Fruit fly (Drosophila melanogaster) whole organism, adult: ENCODE results near the gene ppk19.
A peak's percentile ranks its signal among the peaks of the same experiment; 100 is the strongest.

Source experiments
- CG11617 ChIP-seq: fragments of 200-800 bp; sonication (Bioruptor generic); optimal IDR thresholded peaks from 2 replicates; lab custom pipeline; 2017; ENCODE audit warnings: mild to moderate bottlenecking, missing biosample characterization, missing genetic modification reagents, missing genetic modification characterization
- CG12768 ChIP-seq: fragments of 200-800 bp; sonication (Bioruptor generic); optimal IDR thresholded peaks from 2 replicates; lab custom pipeline; 2017; ENCODE audit warnings: missing biosample characterization, missing genetic modification characterization, mild to moderate bottlenecking, moderate library complexity, missing genetic modification reagents
- CG14711 ChIP-seq: fragments of 200-800 bp; sonication (Bioruptor generic); optimal IDR thresholded peaks from 2 replicates; lab custom pipeline; 2018; ENCODE audit warnings: missing biosample characterization, mild to moderate bottlenecking, missing genetic modification characterization, moderate library complexity
- CG1620 ChIP-seq: fragments of 200-800 bp; sonication (Bioruptor generic); optimal IDR thresholded peaks from 2 replicates; lab custom pipeline; 2016; ENCODE audit warnings: missing biosample characterization, missing genetic modification characterization
- CG33017 ChIP-seq: fragments of 200-800 bp; sonication (Bioruptor generic); optimal IDR thresholded peaks from 2 replicates; lab custom pipeline; 2018; ENCODE audit warnings: missing biosample characterization, mild to moderate bottlenecking, missing genetic modification characterization, moderate library complexity
- CG5204 ChIP-seq: fragments of 200-800 bp; sonication (Bioruptor generic); optimal IDR thresholded peaks from 2 replicates; lab custom pipeline; 2016; ENCODE audit warnings: missing biosample characterization, missing genetic modification characterization
- CG7045 ChIP-seq: fragments of 200-800 bp; sonication (Bioruptor generic); optimal IDR thresholded peaks from 2 replicates; lab custom pipeline; 2017; ENCODE audit warnings: missing biosample characterization, mild to moderate bottlenecking, missing genetic modification characterization
- CG7101 ChIP-seq: fragments of 200-800 bp; sonication (Bioruptor generic); optimal IDR thresholded peaks from 2 replicates; lab custom pipeline; 2018; ENCODE audit warnings: missing biosample characterization, mild to moderate bottlenecking, missing genetic modification characterization, moderate library complexity
- Clk ChIP-seq: fragments of 200-800 bp; sonication (Bioruptor generic); optimal IDR thresholded peaks from 2 replicates; lab custom pipeline; 2017; ENCODE audit warnings: missing biosample characterization, missing genetic modification characterization
- Crg-1 ChIP-seq: fragments of 200-800 bp; sonication (Bioruptor generic); optimal IDR thresholded peaks from 2 replicates; lab custom pipeline; 2016; ENCODE audit warnings: missing biosample characterization, missing genetic modification characterization
- Hr96 ChIP-seq: fragments of 200-800 bp; sonication (Bioruptor generic); optimal IDR thresholded peaks from 2 replicates; lab custom pipeline; 2016; ENCODE audit warnings: missing biosample characterization, missing genetic modification characterization
- Mnt ChIP-seq: fragments of 200-800 bp; sonication (Bioruptor generic); optimal IDR thresholded peaks from 2 replicates; lab custom pipeline; 2016; ENCODE audit warnings: missing biosample characterization, mild to moderate bottlenecking, missing genetic modification characterization
- bab1 ChIP-seq: fragments of 200-800 bp; sonication (Bioruptor generic); optimal IDR thresholded peaks from 3 replicates; lab custom pipeline; 2019; ENCODE audit warnings: missing biosample characterization, mild to moderate bottlenecking, missing genetic modification characterization, moderate library complexity
- cic ChIP-seq: fragments of 200-800 bp; sonication (Bioruptor generic); optimal IDR thresholded peaks from 2 replicates; lab custom pipeline; 2017; ENCODE audit warnings: missing biosample characterization, mild to moderate bottlenecking, missing genetic modification characterization, moderate library complexity
- cnc ChIP-seq, 2 experiments: fragments of >200 bp; optimal IDR thresholded peaks; 2 replicates each; lab custom pipeline; 2017
- kay ChIP-seq: fragments of 200-800 bp; sonication (Bioruptor generic); peaks from one replicate; lab custom pipeline; 2016; ENCODE audit warnings: missing biosample characterization, missing genetic modification characterization, borderline replicate concordance
- ovo ChIP-seq: fragments of 200-800 bp; sonication (Bioruptor generic); optimal IDR thresholded peaks from 2 replicates; lab custom pipeline; 2016; ENCODE audit warnings: missing biosample characterization, missing genetic modification characterization
- pad ChIP-seq: fragments of 200-800 bp; sonication (Bioruptor generic); optimal IDR thresholded peaks from 3 replicates; lab custom pipeline; 2017; ENCODE audit warnings: missing biosample characterization, missing genetic modification characterization, mild to moderate bottlenecking, moderate library complexity, missing genetic modification reagents
- tj ChIP-seq: fragments of 200-800 bp; sonication (Bioruptor generic); optimal IDR thresholded peaks from 3 replicates; lab custom pipeline; 2017; ENCODE audit warnings: missing biosample characterization, mild to moderate bottlenecking, missing genetic modification characterization, moderate library complexity
- toe ChIP-seq: fragments of 200-800 bp; sonication (Bioruptor generic); optimal IDR thresholded peaks from 2 replicates; lab custom pipeline; 2016; ENCODE audit warnings: missing biosample characterization, missing genetic modification characterization

ppk19 gene

DNA sequence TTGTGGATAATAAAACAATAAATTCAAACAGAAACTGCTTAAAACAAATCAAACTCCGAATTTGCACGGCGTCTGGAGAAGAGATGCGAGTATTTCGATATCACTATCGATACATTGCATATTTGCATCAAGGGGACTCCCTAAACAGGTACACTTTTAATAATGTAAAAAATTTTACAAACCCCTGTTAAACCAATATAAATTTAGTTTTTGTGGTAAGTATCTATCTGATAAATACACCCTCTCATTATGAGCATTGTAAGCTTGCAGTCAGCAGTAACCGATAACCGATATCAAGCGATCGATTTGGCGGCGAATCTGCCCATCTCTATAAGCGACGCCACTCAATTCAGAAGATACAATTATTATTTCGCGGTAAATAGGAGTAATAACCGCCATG lies 3.1 kb downstream of the ppk19 start, which contains the start of the genes Bub3 and Cap-D2:
TSS of gene Bub3 (minus strand) at position 89 of the 400 bp plus-strand sequence.
TSS of gene Cap-D2 (plus strand) at position 319 of the 400 bp plus-strand sequence.
- TF ChIP-seq toe (GFP tag; lab: Kevin White, UChicago) (peak; percentile 65), ovo (GFP tag; lab: Kevin White, UChicago) (no peak), CG33017 (tag; lab: Kevin White, UChicago) (peak; percentile 3), CG12768 (GFP tag; lab: Kevin White, UChicago) (no peak), Mnt (GFP tag; lab: Kevin White, UChicago) (peak; percentile 5), CG11617 (GFP tag; lab: Kevin White, UChicago) (peak; percentile 2), Crg-1 (GFP tag; lab: Kevin White, UChicago) (no peak), bab1 (GFP tag; lab: Kevin White, UChicago) (peak; percentile 72), kay (no peak), Clk (GFP tag; lab: Kevin White, UChicago) (no peak), pad (GFP tag; lab: Kevin White, UChicago) (peak; percentile 20), CG7101 (tag; lab: Kevin White, UChicago) (peak; percentile 54), CG5204 (GFP tag; lab: Kevin White, UChicago) (peak; percentile 40), CG1620 (peak; percentile 36), CG14711 (peak; percentile 69), tj (GFP tag; lab: Kevin White, UChicago) (peak; percentile 1), cnc (optimal IDR thresholded peaks at IDR 0.05; lab: Kevin White, UChicago) (no peak), Hr96 (peak; percentile 38), cic (no peak), CG7045 (GFP tag; lab: Kevin White, UChicago) (peak; percentile 66)

DNA sequence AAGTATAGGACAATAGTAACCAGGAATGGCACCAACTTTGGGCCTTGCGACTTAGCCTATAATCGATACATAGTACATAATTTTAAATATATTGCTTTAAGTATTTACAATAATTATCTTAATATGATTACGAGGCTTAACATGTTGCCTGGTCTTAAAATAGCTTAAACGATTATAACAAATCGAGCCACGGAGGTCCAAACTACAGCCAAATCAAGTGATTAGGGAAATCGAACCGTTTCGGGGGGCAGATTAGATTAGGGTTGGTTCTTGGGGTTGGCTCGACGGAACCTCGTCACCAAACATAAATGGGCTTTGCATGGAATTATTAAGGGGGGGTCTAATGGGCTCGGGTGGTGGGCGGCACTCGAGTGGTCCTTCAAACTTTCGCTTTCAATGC lies 9.0 kb downstream of the ppk19 start:
- no peak for TF ChIP-seq tj (GFP tag; lab: Kevin White, UChicago)
- no peak for TF ChIP-seq CG11617 (GFP tag; lab: Kevin White, UChicago)
- TF ChIP-seq Hr96 = no peak
- no peak for TF ChIP-seq CG12768 (GFP tag; lab: Kevin White, UChicago)
- no peak for TF ChIP-seq Crg-1 (GFP tag; lab: Kevin White, UChicago)
- no peak for TF ChIP-seq cic
- no peak for TF ChIP-seq bab1 (GFP tag; lab: Kevin White, UChicago)
- no peak for TF ChIP-seq toe (GFP tag; lab: Kevin White, UChicago)
- TF ChIP-seq Clk (GFP tag; lab: Kevin White, UChicago) = no peak
- TF ChIP-seq Mnt (GFP tag; lab: Kevin White, UChicago) = no peak
- TF ChIP-seq CG1620 = no peak
- TF ChIP-seq CG7101 (tag; lab: Kevin White, UChicago) = no peak

DNA sequence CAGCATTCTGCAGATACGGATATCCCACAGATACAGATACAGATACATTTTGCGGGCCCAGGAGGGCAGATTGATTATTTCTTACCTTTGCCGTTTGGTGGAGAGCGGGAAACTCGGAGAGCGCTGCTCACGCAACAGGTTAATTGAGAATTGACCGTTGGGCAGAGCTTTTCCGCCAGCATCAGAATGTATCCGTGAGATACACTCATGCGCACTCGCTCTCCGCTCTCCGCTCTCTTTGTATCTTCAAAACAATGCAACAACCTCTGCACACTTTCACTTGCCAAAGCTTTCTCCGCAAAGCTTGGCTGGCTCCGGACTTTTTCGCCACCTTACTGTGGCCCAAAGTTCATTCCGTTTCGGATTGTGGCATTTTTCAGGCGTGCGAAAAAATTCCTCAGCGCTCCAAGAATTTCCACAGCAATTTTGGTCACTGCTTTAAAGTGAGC lies 9.9 kb downstream of the ppk19 start, which contains the start of the genes CG7582 and Gycalpha99B:
TSS of gene CG7582 (minus strand) at position 127 of the 449 bp plus-strand sequence.
TSS of gene Gycalpha99B (plus strand) at position 352 of the 449 bp plus-strand sequence.
- TF ChIP-seq kay (no peak), CG12768 (GFP tag; lab: Kevin White, UChicago) (peak; percentile 48)

DNA sequence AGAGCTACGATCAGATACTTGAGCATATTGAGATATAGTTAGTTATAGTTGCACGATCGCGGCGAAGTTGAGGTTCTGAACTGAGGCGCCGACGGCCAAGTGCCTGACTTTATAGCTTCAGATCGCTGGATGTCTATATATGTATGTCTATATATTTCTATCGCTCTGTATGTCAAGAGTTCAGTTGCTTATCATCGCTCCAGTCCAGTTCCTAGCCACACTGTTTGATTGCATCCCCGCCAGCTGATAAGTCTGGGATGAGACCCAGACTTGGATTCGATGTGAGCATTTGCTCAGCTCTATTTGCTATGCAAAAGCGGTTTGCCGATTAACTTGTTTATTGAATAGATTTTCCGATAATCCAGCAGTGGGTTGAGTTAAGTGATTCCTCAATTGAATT lies 14.4 kb downstream of the ppk19 start:
- TF ChIP-seq toe (GFP tag; lab: Kevin White, UChicago) (no peak), CG7101 (tag; lab: Kevin White, UChicago) (no peak), CG14711 (no peak), CG12768 (GFP tag; lab: Kevin White, UChicago) (no peak), cnc (optimal IDR thresholded peaks at IDR 0.05; lab: Kevin White, UChicago) (no peak), Hr96 (no peak), cic (no peak), CG5204 (GFP tag; lab: Kevin White, UChicago) (no peak), kay (no peak), CG11617 (GFP tag; lab: Kevin White, UChicago) (no peak), bab1 (GFP tag; lab: Kevin White, UChicago) (no peak), CG7045 (GFP tag; lab: Kevin White, UChicago) (no peak), CG33017 (tag; lab: Kevin White, UChicago) (no peak), ovo (GFP tag; lab: Kevin White, UChicago) (no peak)

DNA sequence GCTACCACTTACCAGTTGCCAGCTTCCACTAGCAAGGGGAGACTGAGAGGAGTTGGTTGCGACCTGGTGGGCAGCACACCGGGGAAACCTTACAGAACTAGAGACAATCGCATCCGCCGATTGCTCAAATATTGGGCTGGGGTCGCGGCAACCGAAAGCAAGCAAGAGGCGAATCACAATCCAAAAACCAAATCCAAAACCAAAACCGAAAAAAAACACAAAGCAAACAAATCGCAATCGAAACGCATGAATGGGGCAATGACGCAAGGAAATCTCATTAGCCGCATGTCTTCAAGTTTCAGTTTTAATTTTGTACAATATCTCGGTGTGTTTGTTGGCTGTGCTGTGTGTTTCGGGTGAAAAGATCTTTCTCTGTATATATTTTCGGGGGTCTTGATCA lies 17.0 kb downstream of the ppk19 start, which contains the start of gene Obp99c:
TSS of gene Obp99c (minus strand) at position 101 of the 400 bp plus-strand sequence.
- TF ChIP-seq CG12768 (GFP tag; lab: Kevin White, UChicago) (no peak), CG14711 (no peak), Mnt (GFP tag; lab: Kevin White, UChicago) (no peak), ovo (GFP tag; lab: Kevin White, UChicago) (no peak), bab1 (GFP tag; lab: Kevin White, UChicago) (no peak), CG7101 (tag; lab: Kevin White, UChicago) (no peak), cnc (optimal IDR thresholded peaks at IDR 0.05; lab: Kevin White, UChicago) (no peak), CG5204 (GFP tag; lab: Kevin White, UChicago) (no peak), toe (GFP tag; lab: Kevin White, UChicago) (no peak), Clk (GFP tag; lab: Kevin White, UChicago) (no peak)

DNA sequence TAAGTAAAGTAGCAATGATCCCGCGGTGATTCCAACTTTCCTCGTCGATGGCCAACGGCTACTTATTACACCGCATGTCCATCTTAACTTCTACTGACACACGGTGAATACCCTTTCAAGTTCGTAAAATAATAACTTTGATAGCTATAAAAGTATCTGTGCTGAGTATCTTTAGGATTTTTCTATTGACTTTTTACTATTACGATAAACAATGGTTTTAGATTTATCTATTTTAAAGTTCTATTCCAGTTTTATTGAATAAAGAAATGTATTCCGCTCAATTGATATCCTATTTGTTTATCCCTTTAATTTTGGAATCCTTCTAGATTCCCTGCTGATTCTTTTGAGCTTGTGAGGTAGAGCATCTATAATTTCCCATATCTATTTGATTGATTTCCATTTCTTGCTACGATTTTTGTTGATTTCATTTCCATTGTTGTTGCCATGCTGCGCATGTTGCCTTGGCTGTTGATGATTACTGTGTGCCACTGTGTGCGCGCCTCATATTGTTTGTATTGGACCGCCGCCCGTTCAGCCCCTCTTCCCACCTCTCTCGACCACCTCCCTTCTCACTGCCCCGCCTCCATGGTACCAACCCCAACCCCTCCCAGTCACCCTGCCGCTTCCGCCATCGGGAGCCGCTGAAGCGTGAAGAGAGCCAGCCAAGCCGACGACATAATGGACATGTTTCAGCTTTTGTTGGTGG lies 17.7 kb downstream of the ppk19 start:
- TF ChIP-seq CG11617 (GFP tag; lab: Kevin White, UChicago) = no peak
- TF ChIP-seq cnc (optimal IDR thresholded peaks at IDR 0.05; lab: Kevin White, UChicago) = no peak
- no peak for TF ChIP-seq Hr96
- TF ChIP-seq CG7101 (tag; lab: Kevin White, UChicago) = no peak
- TF ChIP-seq Crg-1 (GFP tag; lab: Kevin White, UChicago) = no peak
- TF ChIP-seq toe (GFP tag; lab: Kevin White, UChicago) = no peak
- no peak for TF ChIP-seq CG5204 (GFP tag; lab: Kevin White, UChicago)
- TF ChIP-seq kay = no peak
- no peak for TF ChIP-seq ovo (GFP tag; lab: Kevin White, UChicago)
- no peak for TF ChIP-seq CG1620
- TF ChIP-seq CG14711 = no peak
- no peak for TF ChIP-seq bab1 (GFP tag; lab: Kevin White, UChicago)
- no peak for TF ChIP-seq pad (GFP tag; lab: Kevin White, UChicago)
- TF ChIP-seq Mnt (GFP tag; lab: Kevin White, UChicago) = no peak
- no peak for TF ChIP-seq Clk (GFP tag; lab: Kevin White, UChicago)
- TF ChIP-seq cic = no peak
- no peak for TF ChIP-seq tj (GFP tag; lab: Kevin White, UChicago)
- TF ChIP-seq CG12768 (GFP tag; lab: Kevin White, UChicago) = no peak
